Comparison of ENCODE assay signal across 3 worm cellular contexts in the genomic region with DNA sequence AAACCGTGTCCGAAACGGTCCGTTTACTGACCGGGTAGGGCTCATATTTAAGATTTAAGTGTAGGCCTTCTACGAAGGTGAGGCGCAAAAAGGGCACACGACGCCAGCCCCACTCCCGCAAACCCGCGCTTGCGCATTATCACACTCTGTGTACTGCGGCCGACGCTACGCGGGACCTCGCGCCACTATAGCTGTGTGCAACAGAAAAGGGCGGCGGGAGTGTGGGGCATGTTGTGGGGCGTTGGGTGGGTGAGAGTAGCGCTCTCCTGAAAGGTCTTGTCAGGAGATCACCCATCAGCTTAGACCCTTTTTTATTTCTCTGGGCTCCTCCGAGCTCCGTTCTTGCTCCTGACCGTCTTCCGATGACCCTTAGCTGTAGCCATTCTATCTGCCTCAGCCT.
TF ChIP-seq lines count a peak whose summit lies in the region.

No protein-coding gene starts in this region.

TF ChIP-seq in whole organism, L4 larva, 104 proteins besides CTCF, POLR2A, EP300 and RAD21:
- TF ChIP-seq zip-2 (tag; optimal IDR thresholded peaks at IDR 0.05; lab: Kevin White, UChicago): no peak
- TF ChIP-seq aha-1 (tag; lab: Kevin White, UChicago): peak; percentile 45
- TF ChIP-seq egl-27 (tag; optimal IDR thresholded peaks at IDR 0.05; lab: Kevin White, UChicago): no peak
- TF ChIP-seq set-16 (GFP tag; IDR thresholded peaks at IDR 0.05; lab: Robert Waterston, UW): peak; percentile 69

TF ChIP-seq in whole organism, early embryonic, 17 proteins besides CTCF, POLR2A, EP300 and RAD21:
- no peak for TF ChIP-seq tbx-11 (GFP tag; IDR thresholded peaks at IDR 0.05; lab: Robert Waterston, UW)
- no peak for TF ChIP-seq tra-4 (tag; optimal IDR thresholded peaks at IDR 0.05; lab: Kevin White, UChicago)
- no peak for TF ChIP-seq B0310.2 (tag; optimal IDR thresholded peaks at IDR 0.05; lab: Kevin White, UChicago)
- TF ChIP-seq hmg-4 (GFP tag; optimal IDR thresholded peaks at IDR 0.05; lab: Kevin White, UChicago): peak; percentile 19

TF ChIP-seq in whole organism, young adult, 124 proteins besides CTCF, POLR2A, EP300 and RAD21:
- TF ChIP-seq zfh-2 (GFP tag; conservative IDR thresholded peaks at IDR 0.05; lab: Robert Waterston, UW) (peak; percentile 69; the same call in 1 of the 2 replicates), pha-4 (tag; optimal IDR thresholded peaks at IDR 0.05; lab: Kevin White, UChicago) (no peak), ztf-25 (GFP tag; IDR thresholded peaks at IDR 0.05; lab: Robert Waterston, UW) (0 out of 2 replicates have a peak, but pooled peaks have one; percentile 40), ceh-100 (GFP tag; IDR thresholded peaks at IDR 0.05; lab: Robert Waterston, UW) (no peak), hlh-26 (GFP tag; conservative IDR thresholded peaks at IDR 0.05; lab: Robert Waterston, UW) (0 out of 2 replicates have a peak, but pooled peaks have one; percentile 13), dpl-1 (GFP tag; optimal IDR thresholded peaks at IDR 0.05; lab: Kevin White, UChicago) (no peak), nhr-120 (GFP tag; IDR thresholded peaks at IDR 0.05; lab: Robert Waterston, UW) (peak; percentile 91), lin-54 (GFP tag; optimal IDR thresholded peaks at IDR 0.05; lab: Kevin White, UChicago) (no peak), B0336.3 (GFP tag; IDR thresholded peaks at IDR 0.05; lab: Robert Waterston, UW) (no peak)
